Worm (Caenorhabditis elegans) whole organism, young adult: ENCODE data around the gene pdk-1.

Source experiments
- B0019.2 ChIP-seq: fragments of 200-800 bp; sonication (Bioruptor generic); conservative IDR thresholded peaks from 2 replicates; pipeline ENCODE4 v1.3.6; 2022; ENCODE audit warnings: missing genetic modification reagents, missing genetic modification characterization, missing compliant biosample characterization
- C17E4.6 ChIP-seq: fragments of 200-800 bp; sonication (Bioruptor generic); IDR thresholded peaks from 2 replicates; pipeline ENCODE4 v1.3.6; 2022; ENCODE audit warnings: missing genetic modification reagents, missing genetic modification characterization, missing compliant biosample characterization
- F39B2.1 ChIP-seq: fragments of 200-800 bp; sonication (Bioruptor generic); IDR thresholded peaks from 2 replicates; pipeline ENCODE4 v1.3.6; 2022; ENCODE audit warnings: missing genetic modification reagents, missing genetic modification characterization, missing compliant biosample characterization
- F57C9.4 ChIP-seq: sonication (generic microtip); optimal IDR thresholded peaks from 2 replicates; lab custom pipeline; 2017; ENCODE audit warnings: mild to moderate bottlenecking, missing genetic modification characterization, missing compliant biosample characterization
- K11D2.4 ChIP-seq: fragments of 200-800 bp; sonication (Bioruptor generic); IDR thresholded peaks from 2 replicates; pipeline ENCODE4 v1.3.6; 2022; ENCODE audit warnings: missing genetic modification reagents, missing genetic modification characterization, missing compliant biosample characterization
- K12H6.12 ChIP-seq: fragments of 200-800 bp; sonication (Bioruptor generic); optimal IDR thresholded peaks from 2 replicates; lab custom pipeline; 2018; ENCODE audit warnings: mild to moderate bottlenecking, missing genetic modification characterization, missing compliant biosample characterization
- T26A5.8 ChIP-seq: sonication (generic microtip); optimal IDR thresholded peaks from 2 replicates; lab custom pipeline; 2016; ENCODE audit warnings: missing genetic modification characterization, missing compliant biosample characterization
- Y95B8A.8 ChIP-seq: fragments of 200-800 bp; sonication (Bioruptor generic); IDR thresholded peaks from 2 replicates; pipeline ENCODE4 v1.3.6; 2022; ENCODE audit warnings: missing genetic modification reagents, missing genetic modification characterization, missing compliant biosample characterization
- akir-1 ChIP-seq: fragments of 200-800 bp; sonication (Bioruptor generic); optimal IDR thresholded peaks from 2 replicates; lab custom pipeline; 2018; ENCODE audit warnings: mild to moderate bottlenecking, missing genetic modification characterization, moderate library complexity, missing compliant biosample characterization
- atf-7 ChIP-seq: sonication (generic microtip); optimal IDR thresholded peaks from 2 replicates; lab custom pipeline; 2017; ENCODE audit warnings: mild to moderate bottlenecking, missing genetic modification characterization, missing compliant biosample characterization
- athp-1 ChIP-seq: sonication (generic microtip); optimal IDR thresholded peaks from 2 replicates; lab custom pipeline; 2017; ENCODE audit warnings: mild to moderate bottlenecking, missing genetic modification characterization, missing compliant biosample characterization
- attf-3 ChIP-seq: fragments of 200-800 bp; sonication (Bioruptor generic); conservative IDR thresholded peaks from 2 replicates; pipeline ENCODE4 v1.3.6; 2022; ENCODE audit warnings: missing genetic modification reagents, missing genetic modification characterization, missing compliant biosample characterization
- attf-5 ChIP-seq: fragments of 200-800 bp; sonication (Bioruptor generic); optimal IDR thresholded peaks from 2 replicates; lab custom pipeline; 2018; ENCODE audit warnings: mild to moderate bottlenecking, missing genetic modification characterization, missing compliant biosample characterization
- attf-6 ChIP-seq: fragments of 200-800 bp; sonication (Bioruptor generic); IDR thresholded peaks from 2 replicates; pipeline ENCODE4 v1.3.6; 2022; ENCODE audit warnings: missing genetic modification reagents, missing genetic modification characterization, missing compliant biosample characterization
- bed-1 ChIP-seq: fragments of 200-800 bp; sonication (Bioruptor generic); IDR thresholded peaks from 2 replicates; pipeline ENCODE4 v1.3.6; 2022; ENCODE audit warnings: missing genetic modification reagents, missing genetic modification characterization, missing compliant biosample characterization
- bed-2 ChIP-seq: fragments of 200-800 bp; sonication (Bioruptor generic); IDR thresholded peaks from 2 replicates; pipeline ENCODE4 v1.3.6; 2022; ENCODE audit warnings: missing genetic modification reagents, missing genetic modification characterization, missing compliant biosample characterization
- ccch-3 ChIP-seq: fragments of 200-800 bp; sonication (Bioruptor generic); optimal IDR thresholded peaks from 2 replicates; lab custom pipeline; 2018; ENCODE audit warnings: mild to moderate bottlenecking, missing genetic modification characterization, missing compliant biosample characterization
- ceh-100 ChIP-seq: fragments of 200-800 bp; sonication (Bioruptor generic); IDR thresholded peaks from 2 replicates; pipeline ENCODE4 v1.3.6; 2022; ENCODE audit warnings: missing genetic modification reagents, missing genetic modification characterization, missing compliant biosample characterization
- ceh-40 ChIP-seq: fragments of 200-800 bp; sonication (Bioruptor generic); IDR thresholded peaks from 2 replicates; pipeline ENCODE4 v1.3.6; 2022; ENCODE audit warnings: missing genetic modification characterization, missing compliant biosample characterization
- die-1 ChIP-seq: sonication (generic microtip); optimal IDR thresholded peaks from 2 replicates; lab custom pipeline; 2016; ENCODE audit warnings: missing genotype, mild to moderate bottlenecking, missing genetic modification characterization, missing compliant biosample characterization
- dox-1 ChIP-seq: fragments of 200-800 bp; sonication (Bioruptor generic); IDR thresholded peaks from 2 replicates; pipeline ENCODE4 v1.3.6; 2022; ENCODE audit warnings: missing genetic modification reagents, missing genetic modification characterization, missing compliant biosample characterization
- dpl-1 ChIP-seq: fragments of 150-350 bp; optimal IDR thresholded peaks from 2 replicates; lab custom pipeline; 2014; ENCODE audit warnings: missing biosample characterization, missing genetic modification reagents, missing genetic modification characterization
- egrh-3 ChIP-seq: fragments of 200-800 bp; sonication (Bioruptor generic); IDR thresholded peaks from 2 replicates; pipeline ENCODE4 v1.3.6; 2022; ENCODE audit warnings: missing genetic modification reagents, missing genetic modification characterization, missing compliant biosample characterization
- ekl-4 ChIP-seq: fragments of 200-800 bp; sonication (Bioruptor generic); IDR thresholded peaks from 2 replicates; pipeline ENCODE4 v1.3.6; 2022; ENCODE audit warnings: missing genetic modification reagents, missing genetic modification characterization, missing compliant biosample characterization
- gei-17 ChIP-seq: fragments of 200-800 bp; sonication (Bioruptor generic); optimal IDR thresholded peaks from 2 replicates; lab custom pipeline; 2018; ENCODE audit warnings: mild to moderate bottlenecking, missing genetic modification characterization, missing compliant biosample characterization
- him-1 ChIP-seq: sonication (generic microtip); optimal IDR thresholded peaks from 2 replicates; lab custom pipeline; 2016; ENCODE audit warnings: missing genotype, missing genetic modification reagents, missing genetic modification characterization, missing compliant biosample characterization
- hmg-20 ChIP-seq: fragments of 200-800 bp; sonication (Bioruptor generic); IDR thresholded peaks from 2 replicates; pipeline ENCODE4 v1.3.6; 2022; ENCODE audit warnings: missing genetic modification reagents, missing genetic modification characterization, missing compliant biosample characterization
- lag-1 ChIP-seq: fragments of 200-800 bp; sonication (Bioruptor generic); IDR thresholded peaks from 2 replicates; pipeline ENCODE4 v1.3.6; 2022; ENCODE audit warnings: missing genetic modification reagents, missing genetic modification characterization, missing compliant biosample characterization
- let-526 ChIP-seq: fragments of 200-800 bp; sonication (Bioruptor generic); IDR thresholded peaks from 2 replicates; pipeline ENCODE4 v1.3.6; 2022; ENCODE audit warnings: missing genetic modification reagents, missing genetic modification characterization, missing compliant biosample characterization
- let-607 ChIP-seq, 2 experiments: fragments of 200-800 bp in 1 of 2; sonication (Bioruptor generic) in 1 of 2; sonication (generic microtip) in 1 of 2; optimal IDR thresholded peaks; 2 replicates each; lab custom pipeline; 2016 to 2018; ENCODE audit warnings: mild to moderate bottlenecking in 2 of 2, missing compliant biosample characterization in 2 of 2, missing genetic modification characterization in 2 of 2, moderate library complexity in 2 of 2, missing genotype in 1 of 2
- lin-35 ChIP-seq, 3 experiments: fragments of 150-350 bp in 2 of 3; sonication (generic microtip) in 1 of 3; optimal IDR thresholded peaks; 2 replicates each; lab custom pipeline; 2014 to 2018; ENCODE audit warnings: missing biosample characterization in 3 of 3, missing genetic modification characterization in 3 of 3, missing genetic modification reagents in 3 of 3
- lin-54 ChIP-seq: fragments of 200-800 bp; sonication (Bioruptor generic); optimal IDR thresholded peaks from 2 replicates; lab custom pipeline; 2018; ENCODE audit warnings: mild to moderate bottlenecking, missing genetic modification characterization, missing compliant biosample characterization
- lir-1 ChIP-seq: fragments of 200-800 bp; sonication (Bioruptor generic); conservative IDR thresholded peaks from 2 replicates; pipeline ENCODE4 v1.3.6; 2022; ENCODE audit warnings: missing genetic modification reagents, missing genetic modification characterization, missing compliant biosample characterization
- madf-8 ChIP-seq: fragments of 200-800 bp; sonication (Bioruptor generic); conservative IDR thresholded peaks from 2 replicates; pipeline ENCODE4 v1.3.6; 2022; ENCODE audit warnings: missing genetic modification reagents, missing genetic modification characterization, missing compliant biosample characterization
- mes-4 ChIP-seq: sonication (generic microtip); optimal IDR thresholded peaks from 2 replicates; lab custom pipeline; 2016; ENCODE audit warnings: missing genotype, missing genetic modification characterization, missing compliant biosample characterization
- nfya-1 ChIP-seq: sonication (generic microtip); optimal IDR thresholded peaks from 2 replicates; lab custom pipeline; 2017; ENCODE audit warnings: antibody characterized with exemption, missing compliant biosample characterization, missing genetic modification characterization, borderline replicate concordance; ENCODE audit not compliant: insufficient read depth
- nfyb-1 ChIP-seq: fragments of 200-800 bp; sonication (Bioruptor generic); IDR thresholded peaks from 2 replicates; pipeline ENCODE4 v1.3.6; 2022; ENCODE audit warnings: missing genetic modification reagents, missing genetic modification characterization, missing compliant biosample characterization
- nhr-120 ChIP-seq: fragments of 200-800 bp; sonication (Bioruptor generic); IDR thresholded peaks from 2 replicates; pipeline ENCODE4 v1.3.6; 2022; ENCODE audit warnings: missing genetic modification characterization, missing compliant biosample characterization
- rec-8 ChIP-seq, 2 experiments: sonication (generic microtip); optimal IDR thresholded peaks; 2 replicates each; lab custom pipeline; 2016; ENCODE audit warnings: mild to moderate bottlenecking in 2 of 2, missing genetic modification characterization in 2 of 2, missing genetic modification reagents in 2 of 2, missing genotype in 2 of 2, missing biosample characterization in 1 of 2, missing compliant biosample characterization in 1 of 2, moderate library complexity in 1 of 2
- repo-1 ChIP-seq: sonication (generic microtip); optimal IDR thresholded peaks from 2 replicates; lab custom pipeline; 2017; ENCODE audit warnings: mild to moderate bottlenecking, missing genetic modification characterization, missing compliant biosample characterization
- sea-2 ChIP-seq: fragments of 200-800 bp; sonication (Bioruptor generic); IDR thresholded peaks from 2 replicates; pipeline ENCODE4 v1.3.6; 2022; ENCODE audit warnings: missing genetic modification characterization, missing compliant biosample characterization
- snpc-1.1 ChIP-seq: sonication (generic microtip); optimal IDR thresholded peaks from 2 replicates; lab custom pipeline; 2017; ENCODE audit warnings: missing genetic modification characterization, mild to moderate bottlenecking, missing compliant biosample characterization, antibody characterized with exemption, moderate library complexity, missing genotype, missing genetic modification reagents; ENCODE audit not compliant: insufficient read depth
- snpc-1.3 ChIP-seq: sonication (generic microtip); optimal IDR thresholded peaks from 2 replicates; lab custom pipeline; 2017; ENCODE audit warnings: missing genetic modification characterization, mild to moderate bottlenecking, missing compliant biosample characterization, antibody characterized with exemption, moderate library complexity, missing genotype, missing genetic modification reagents; ENCODE audit not compliant: insufficient read depth
- snpc-4 ChIP-seq, 5 experiments: fragments of 150-350 bp in 1 of 5; sonication (generic microtip) in 4 of 5; optimal IDR thresholded peaks; 2 replicates each; lab custom pipeline; 2014 to 2018; ENCODE audit warnings: missing genetic modification characterization in 5 of 5, missing biosample characterization in 3 of 5, antibody characterized with exemption in 2 of 5, mild to moderate bottlenecking in 2 of 5, missing compliant biosample characterization in 2 of 5, missing genotype in 2 of 5, moderate library complexity in 2 of 5, missing genetic modification reagents in 1 of 5
- sptf-2 ChIP-seq: fragments of 200-800 bp; sonication (Bioruptor generic); optimal IDR thresholded peaks from 2 replicates; lab custom pipeline; 2018; ENCODE audit warnings: mild to moderate bottlenecking, missing genetic modification characterization, missing compliant biosample characterization
- tbx-9 ChIP-seq: sonication (generic microtip); optimal IDR thresholded peaks from 2 replicates; lab custom pipeline; 2016; ENCODE audit warnings: borderline replicate concordance, missing genetic modification characterization, inconsistent platforms, missing compliant biosample characterization
- tlf-1 ChIP-seq: fragments of 200-800 bp; sonication (Bioruptor generic); optimal IDR thresholded peaks from 2 replicates; lab custom pipeline; 2018; ENCODE audit warnings: mild to moderate bottlenecking, missing genetic modification characterization, missing compliant biosample characterization
- ztf-26 ChIP-seq: sonication (generic microtip); optimal IDR thresholded peaks from 2 replicates; lab custom pipeline; 2017; ENCODE audit warnings: missing genetic modification characterization, missing compliant biosample characterization

pdk-1 gene

DNA sequence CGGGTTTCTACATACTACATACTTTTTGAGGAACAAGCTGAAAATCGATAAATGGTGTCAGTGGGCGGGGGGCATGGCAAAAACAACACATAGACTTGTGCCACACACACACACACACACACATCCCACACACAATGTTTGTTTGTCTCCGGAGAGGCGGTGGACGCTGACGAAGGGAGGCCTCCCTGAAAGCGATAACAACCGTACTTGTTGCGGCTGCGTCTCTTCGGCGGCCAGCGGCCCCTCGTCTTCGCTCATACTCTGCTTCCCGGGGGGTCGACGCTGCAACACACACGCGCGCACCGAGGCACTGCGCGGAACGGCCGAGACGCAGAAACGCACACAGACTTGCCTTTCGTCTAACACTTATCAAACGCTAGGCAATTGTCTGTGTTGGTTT, 1.4 kb upstream of the pdk-1 start (continued):
- TF ChIP-seq rec-8 (tag; optimal IDR thresholded peaks at IDR 0.05; lab: Kevin White, UChicago) (no peak), ceh-100 (GFP tag; lab: Robert Waterston, UW) (no peak), let-607 (tag; optimal IDR thresholded peaks at IDR 0.05; lab: Kevin White, UChicago) (peak in 1 of 2 experiments; percentile 27), snpc-1.3 (tag; lab: Kevin White, UChicago) (no peak), ztf-26 (tag; lab: Kevin White, UChicago) (peak; percentile 13), madf-8 (GFP tag; lab: Robert Waterston, UW) (no peak), snpc-1.1 (no peak), bed-1 (GFP tag; lab: Robert Waterston, UW) (no peak), ekl-4 (GFP tag; lab: Robert Waterston, UW) (no peak), akir-1 (GFP tag; lab: Kevin White, UChicago) (no peak), him-1 (tag; lab: Kevin White, UChicago) (no peak), C17E4.6 (no peak), athp-1 (tag; lab: Kevin White, UChicago) (no peak), tlf-1 (GFP tag; lab: Kevin White, UChicago) (no peak), egrh-3 (GFP tag; lab: Robert Waterston, UW) (peak; percentile 94), ceh-40 (no peak), ccch-3 (GFP tag; lab: Kevin White, UChicago) (no peak), T26A5.8 (tag; lab: Kevin White, UChicago) (no peak), B0019.2 (no peak), snpc-4 (GFP tag; optimal IDR thresholded peaks at IDR 0.05; lab: Kevin White, UChicago) (no peak), snpc-4 (tag; optimal IDR thresholded peaks at IDR 0.05; lab: Kevin White, UChicago) (peak in 2 of 4 experiments; percentile 37 to 50), gei-17 (GFP tag; lab: Kevin White, UChicago) (peak; percentile 71), sea-2 (no peak), Y95B8A.8 (GFP tag; lab: Robert Waterston, UW) (no peak), die-1 (peak; percentile 17), lin-35 (GFP tag; optimal IDR thresholded peaks at IDR 0.05; lab: Kevin White, UChicago) (no peak), F57C9.4 (tag; lab: Kevin White, UChicago) (no peak), nhr-120 (GFP tag; lab: Robert Waterston, UW) (no peak), nfyb-1 (peak; percentile 39; the same call in 1 of the 2 replicates), attf-5 (GFP tag; lab: Kevin White, UChicago) (peak; percentile 72), attf-6 (no peak), F39B2.1 (GFP tag; lab: Robert Waterston, UW) (no peak), dox-1 (GFP tag; lab: Robert Waterston, UW) (peak; percentile 85), lir-1 (no peak; the same call in 1 of the 2 replicates), mes-4 (tag; lab: Kevin White, UChicago) (no peak), lag-1 (GFP tag; lab: Robert Waterston, UW) (no peak), let-526 (GFP tag; lab: Robert Waterston, UW) (no peak), repo-1 (tag; lab: Kevin White, UChicago) (no peak), atf-7 (tag; lab: Kevin White, UChicago) (peak; percentile 30), K11D2.4 (no peak), tbx-9 (tag; lab: Kevin White, UChicago) (no peak), lin-54 (GFP tag; lab: Kevin White, UChicago) (peak; percentile 29), bed-2 (no peak), sptf-2 (GFP tag; lab: Kevin White, UChicago) (no peak), attf-3 (no peak), nfya-1 (no peak), K12H6.12 (tag; lab: Kevin White, UChicago) (peak; percentile 69), dpl-1 (GFP tag; lab: Kevin White, UChicago) (no peak), hmg-20 (GFP tag; lab: Robert Waterston, UW) (no peak)
